Worm (Caenorhabditis elegans): Measurements from ENCODE around the gene Y62E10A.3.
A peak's percentile ranks its signal among the peaks of the same experiment; 100 is the strongest.

Y62E10A.3 gene

DNA sequence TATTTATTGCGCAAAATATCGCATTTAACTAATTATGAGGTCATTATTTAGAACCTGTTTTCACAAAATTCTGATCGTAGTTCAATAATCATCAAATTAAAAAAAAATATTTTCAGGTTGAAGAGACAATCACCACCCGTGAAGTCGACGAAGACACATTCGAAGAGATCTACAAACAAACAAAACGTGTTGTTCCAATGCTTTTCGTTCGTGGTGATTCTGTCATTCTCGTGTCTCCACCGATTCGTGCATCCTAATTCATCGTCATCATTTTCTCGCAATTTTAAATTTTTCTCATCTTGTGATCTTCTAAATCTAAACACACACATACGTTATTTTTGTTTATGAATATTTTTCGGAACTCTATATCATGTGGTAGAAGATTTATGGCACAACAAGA is 28.7 kb upstream of the Y62E10A.3 start (continued):
- no peak for TF ChIP-seq egl-44 (GFP tag; IDR thresholded peaks at IDR 0.05)
- no peak for TF ChIP-seq nhr-120 (GFP tag; IDR thresholded peaks at IDR 0.05)
- TF ChIP-seq F10E7.11 (tag; optimal IDR thresholded peaks at IDR 0.05): no peak
- peak; percentile 67; the same call in 1 of the 2 replicates for TF ChIP-seq Y56A3A.18 (GFP tag; IDR thresholded peaks at IDR 0.05)
- no peak for TF ChIP-seq T07F8.4 (tag; optimal IDR thresholded peaks at IDR 0.05)
- peak; percentile 50 for TF ChIP-seq dpff-1 (tag; optimal IDR thresholded peaks at IDR 0.05)
- no peak for TF ChIP-seq sea-2 (GFP tag; IDR thresholded peaks at IDR 0.05)
- TF ChIP-seq T26A5.8 (tag; optimal IDR thresholded peaks at IDR 0.05): no peak
- no peak for TF ChIP-seq ceh-58 (GFP tag; IDR thresholded peaks at IDR 0.05)
- no peak for TF ChIP-seq snpc-1.1 (tag; optimal IDR thresholded peaks at IDR 0.05; ENCODE audit: insufficient read depth)
- TF ChIP-seq B0035.1 (tag; optimal IDR thresholded peaks at IDR 0.05): peak; percentile 74
- TF ChIP-seq fkh-3 (tag; optimal IDR thresholded peaks at IDR 0.05): no peak
- no peak for TF ChIP-seq ztf-25 (GFP tag; IDR thresholded peaks at IDR 0.05)
- TF ChIP-seq C06A6.2 (GFP tag; conservative IDR thresholded peaks at IDR 0.05): no peak
- TF ChIP-seq ceh-40 (GFP tag; IDR thresholded peaks at IDR 0.05): no peak
- peak; percentile 18 for TF ChIP-seq ceh-27 (GFP tag; optimal IDR thresholded peaks at IDR 0.05)
- no peak for TF ChIP-seq ztf-6 (GFP tag; IDR thresholded peaks at IDR 0.05)
- TF ChIP-seq nhr-27 (tag; optimal IDR thresholded peaks at IDR 0.05): no peak
- no peak for TF ChIP-seq akir-1 (GFP tag; optimal IDR thresholded peaks at IDR 0.05)
- TF ChIP-seq ama-1 (optimal IDR thresholded peaks at IDR 0.05): peak; percentile 62
- TF ChIP-seq ama-1 (GFP tag; optimal IDR thresholded peaks at IDR 0.05): no peak
- no peak for TF ChIP-seq somi-1 (GFP tag; optimal IDR thresholded peaks at IDR 0.05)
- no peak for TF ChIP-seq athp-1 (tag; optimal IDR thresholded peaks at IDR 0.05)
- peak; percentile 20 for TF ChIP-seq gei-17 (GFP tag; optimal IDR thresholded peaks at IDR 0.05)
- no peak for TF ChIP-seq hlh-26 (GFP tag; conservative IDR thresholded peaks at IDR 0.05)
- no peak for TF ChIP-seq snpc-4 (GFP tag; optimal IDR thresholded peaks at IDR 0.05)
- TF ChIP-seq snpc-4 (tag; optimal IDR thresholded peaks at IDR 0.05): no peak
- TF ChIP-seq tbp1 (GFP tag; optimal IDR thresholded peaks at IDR 0.05): no peak
- no peak for TF ChIP-seq lin-54 (GFP tag; optimal IDR thresholded peaks at IDR 0.05)
- no peak for TF ChIP-seq dpl-1 (GFP tag; optimal IDR thresholded peaks at IDR 0.05)
- TF ChIP-seq madf-8 (GFP tag; conservative IDR thresholded peaks at IDR 0.05): no peak
- TF ChIP-seq atf-7 (tag; optimal IDR thresholded peaks at IDR 0.05): no peak
- TF ChIP-seq snpc-1.3 (tag; optimal IDR thresholded peaks at IDR 0.05; ENCODE audit: insufficient read depth): no peak
- TF ChIP-seq rcor-1 (GFP tag; IDR thresholded peaks at IDR 0.05): no peak
- no peak for TF ChIP-seq xnd-1 (tag; optimal IDR thresholded peaks at IDR 0.05)
- TF ChIP-seq mel-28 (tag; optimal IDR thresholded peaks at IDR 0.05; ENCODE audit: borderline replicate concordance): no peak
- TF ChIP-seq bed-2 (GFP tag; IDR thresholded peaks at IDR 0.05): no peak
- no peak for TF ChIP-seq ceh-79 (tag; optimal IDR thresholded peaks at IDR 0.05)
- no peak for TF ChIP-seq cebp-1 (GFP tag; IDR thresholded peaks at IDR 0.05)
- TF ChIP-seq cebp-1 (tag; optimal IDR thresholded peaks at IDR 0.05): peak; percentile 56
- no peak for TF ChIP-seq F23B12.7 (tag; optimal IDR thresholded peaks at IDR 0.05; ENCODE audit: insufficient read depth)
- no peak for TF ChIP-seq nhr-80 (tag; optimal IDR thresholded peaks at IDR 0.05)
- TF ChIP-seq ztf-26 (tag; optimal IDR thresholded peaks at IDR 0.05): no peak
- TF ChIP-seq nhr-90 (tag; optimal IDR thresholded peaks at IDR 0.05): no peak
- no peak for TF ChIP-seq die-1 (tag; optimal IDR thresholded peaks at IDR 0.05)
- TF ChIP-seq F57A8.1 (GFP tag; optimal IDR thresholded peaks at IDR 0.05): no peak
- no peak for TF ChIP-seq lsy-27 (tag; optimal IDR thresholded peaks at IDR 0.05; ENCODE audit: borderline replicate concordance, insufficient read depth)
- TF ChIP-seq ztf-28 (GFP tag; IDR thresholded peaks at IDR 0.05): no peak
- no peak; the same call in 1 of the 2 replicates for TF ChIP-seq Y95B8A.8 (GFP tag; IDR thresholded peaks at IDR 0.05)
- no peak for TF ChIP-seq dox-1 (GFP tag; IDR thresholded peaks at IDR 0.05)
